Worm (Caenorhabditis elegans) whole organism, mixed stage, embryonic: ENCODE results near the gene T18D3.5.

Experiments used
- flh-1 ChIP-seq: fragments of 200-800 bp; sonication (Bioruptor generic); optimal IDR thresholded peaks from 2 replicates; lab custom pipeline; 2018; ENCODE audit warnings: mild to moderate bottlenecking, missing genetic modification characterization, moderate library complexity, missing compliant biosample characterization
- lin-13 ChIP-seq: fragments of 150-350 bp; optimal IDR thresholded peaks from 2 replicates; lab custom pipeline; 2014; ENCODE audit warnings: missing biosample characterization, missing genetic modification characterization
- lsy-2 ChIP-seq: fragments of 150-350 bp; optimal IDR thresholded peaks from 2 replicates; lab custom pipeline; 2014; ENCODE audit warnings: missing biosample characterization, missing genetic modification characterization
- nhr-12 ChIP-seq: fragments of 150-350 bp; optimal IDR thresholded peaks from 2 replicates; lab custom pipeline; 2014; ENCODE audit warnings: missing biosample characterization, missing genetic modification characterization

DNA sequence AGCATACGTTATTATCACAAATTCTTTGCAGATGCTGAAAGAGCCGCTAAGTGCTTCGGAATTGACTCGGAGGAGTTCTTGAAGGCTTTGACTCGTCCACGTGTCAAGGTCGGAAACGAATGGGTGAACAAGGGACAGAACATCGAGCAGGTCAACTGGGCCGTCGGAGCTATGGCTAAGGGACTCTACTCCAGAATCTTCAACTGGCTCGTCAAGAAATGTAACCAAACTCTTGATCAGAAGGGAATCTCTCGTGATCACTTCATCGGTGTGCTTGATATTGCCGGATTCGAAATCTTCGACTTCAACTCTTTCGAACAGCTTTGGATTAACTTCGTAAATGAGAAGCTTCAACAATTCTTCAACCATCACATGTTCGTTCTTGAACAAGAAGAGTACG is 6.2 kb downstream of the T18D3.5 start:
- no peak for TF ChIP-seq nhr-12 (tag; lab: Kevin White, UChicago)
- no peak for TF ChIP-seq lin-13
- no peak for TF ChIP-seq flh-1
- TF ChIP-seq lsy-2 (tag; lab: Kevin White, UChicago), result no peak
